Fruit fly (Drosophila melanogaster) S2 (cell line): ENCODE measurements around the gene CG14411.

Source experiments
- CG8478 ChIP-seq: fragments of >200 bp; optimal IDR thresholded peaks from 2 replicates; lab custom pipeline; 2018
- CTCF ChIP-seq, 2 experiments: fragments of >200 bp; optimal IDR thresholded peaks; 2 replicates each; lab custom pipeline; 2018

- TF ChIP-seq CG8478 (lab: Kevin White, UChicago): no peak
- no peak for TF ChIP-seq CTCF (optimal IDR thresholded peaks at IDR 0.05; lab: Kevin White, UChicago)
Observed at dm6 chrX:14810433-14810832, 22.0 kb upstream of the CG14411 start.
